Worm (Caenorhabditis elegans) whole organism, late embryonic: ENCODE data around the gene R102.1.

Experiments used
- F13H6.1 ChIP-seq: sonication (generic microtip); optimal IDR thresholded peaks from 2 replicates; lab custom pipeline; 2016; ENCODE audit warnings: missing genetic modification characterization, missing compliant biosample characterization
- T23F11.4 ChIP-seq: fragments of 200-800 bp; sonication (Bioruptor generic); optimal IDR thresholded peaks from 2 replicates; lab custom pipeline; 2018; ENCODE audit warnings: mild to moderate bottlenecking, missing genetic modification characterization, missing compliant biosample characterization
- Y22D7AL.16 ChIP-seq: sonication (generic microtip); optimal IDR thresholded peaks from 2 replicates; lab custom pipeline; 2016; ENCODE audit warnings: missing genetic modification characterization, missing compliant biosample characterization
- ceh-48 ChIP-seq: sonication (generic microtip); optimal IDR thresholded peaks from 2 replicates; lab custom pipeline; 2016; ENCODE audit warnings: missing genetic modification characterization, inconsistent platforms, missing compliant biosample characterization
- ceh-9 ChIP-seq: sonication (generic microtip); optimal IDR thresholded peaks from 2 replicates; lab custom pipeline; 2016; ENCODE audit warnings: mild to moderate bottlenecking, missing genetic modification characterization, inconsistent platforms, missing compliant biosample characterization
- che-1 ChIP-seq: sonication (generic microtip); optimal IDR thresholded peaks from 2 replicates; lab custom pipeline; 2016; ENCODE audit warnings: mild to moderate bottlenecking, missing genetic modification characterization, missing compliant biosample characterization
- dve-1 ChIP-seq: sonication (generic microtip); optimal IDR thresholded peaks from 2 replicates; lab custom pipeline; 2017; ENCODE audit warnings: antibody characterized with exemption, mild to moderate bottlenecking, missing genetic modification characterization, missing compliant biosample characterization
- hlh-13 ChIP-seq: fragments of 200-800 bp; sonication (Bioruptor generic); optimal IDR thresholded peaks from 2 replicates; lab custom pipeline; 2018; ENCODE audit warnings: mild to moderate bottlenecking, missing genetic modification characterization, missing compliant biosample characterization
- madf-2 ChIP-seq: sonication (generic microtip); optimal IDR thresholded peaks from 2 replicates; lab custom pipeline; 2017; ENCODE audit warnings: missing genetic modification characterization, missing compliant biosample characterization
- pha-4 ChIP-seq: fragments of 150-350 bp; optimal IDR thresholded peaks from 2 replicates; lab custom pipeline; 2018; ENCODE audit warnings: missing biosample characterization, missing genetic modification reagents, missing genetic modification characterization
- pqm-1 ChIP-seq: sonication (generic microtip); optimal IDR thresholded peaks from 2 replicates; lab custom pipeline; 2016; ENCODE audit warnings: missing genetic modification characterization, missing compliant biosample characterization

ce11 chrIV:10711729-10712128 is 25.9 kb downstream of the R102.1 start, which contains the start of gene glb-21:
- no peak for TF ChIP-seq dve-1 (tag; lab: Kevin White, UChicago)
- no peak for TF ChIP-seq madf-2 (tag; lab: Kevin White, UChicago)
- no peak for TF ChIP-seq che-1 (tag; lab: Kevin White, UChicago)
- TF ChIP-seq T23F11.4 (GFP tag; lab: Kevin White, UChicago), result no peak
- no peak for TF ChIP-seq hlh-13 (GFP tag; lab: Kevin White, UChicago)
- TF ChIP-seq pha-4 (tag; lab: Kevin White, UChicago), result no peak
- TF ChIP-seq ceh-9 (tag; lab: Kevin White, UChicago), result no peak
- TF ChIP-seq F13H6.1 (tag; lab: Kevin White, UChicago), result no peak
- no peak for TF ChIP-seq pqm-1 (tag; lab: Kevin White, UChicago)
- no peak for TF ChIP-seq ceh-48
- TF ChIP-seq Y22D7AL.16 (tag; lab: Kevin White, UChicago), result no peak
